Worm (Caenorhabditis elegans): ENCODE data around the gene C35D10.6.

DNA sequence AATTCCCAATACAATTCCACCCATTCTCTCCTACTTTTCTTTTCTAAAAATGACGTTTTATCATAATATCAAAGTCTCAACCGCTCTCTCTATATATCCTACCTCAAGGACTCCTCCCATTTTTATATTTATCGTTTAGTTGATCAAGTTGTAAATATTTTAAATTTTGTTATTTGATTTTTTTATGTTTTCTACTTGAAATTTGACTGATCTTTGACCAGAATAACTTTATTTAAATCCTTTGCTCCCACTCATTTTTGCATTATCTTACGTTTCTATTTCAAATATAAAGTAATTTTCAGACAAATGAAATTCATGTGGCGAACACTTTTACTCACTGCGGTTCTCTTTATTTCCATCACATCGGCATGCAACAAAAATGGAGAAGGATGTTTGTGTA, 21.7 kb upstream of the C35D10.6 start, which contains the start of the genes acbp-7 and F26A1.19:
- TF ChIP-seq elt-2 (tag; optimal IDR thresholded peaks at IDR 0.05): no peak
- TF ChIP-seq elt-3 (tag; optimal IDR thresholded peaks at IDR 0.05): no peak
- TF ChIP-seq aly-2 (tag; optimal IDR thresholded peaks at IDR 0.05): no peak
- TF ChIP-seq ama-1 (optimal IDR thresholded peaks at IDR 0.05): no peak
- no peak for TF ChIP-seq lsy-12 (tag; optimal IDR thresholded peaks at IDR 0.05)
- TF ChIP-seq nhr-11 (tag; optimal IDR thresholded peaks at IDR 0.05): no peak
- TF ChIP-seq fkh-10 (GFP tag; optimal IDR thresholded peaks at IDR 0.05): no peak
- TF ChIP-seq ceh-28 (tag; optimal IDR thresholded peaks at IDR 0.05): no peak

Measured in whole organism, L3 larva.